Fruit fly (Drosophila melanogaster) whole organism, embryonic: ENCODE data around the gene CG46464.

ENCODE experiments used
- Ada2b ChIP-seq: fragments of 200-800 bp; sonication (Bioruptor generic); IDR thresholded peaks from 2 replicates; pipeline ENCODE4 v1.3.6; 2022; ENCODE audit warnings: missing biosample characterization, missing genetic modification characterization
- BEAF-32 ChIP-seq: fragments of 200-800 bp; sonication (Bioruptor generic); optimal IDR thresholded peaks from 3 replicates; lab custom pipeline; 2017; ENCODE audit warnings: missing biosample characterization, missing genetic modification characterization, mild to moderate bottlenecking, moderate library complexity, missing genetic modification reagents
- CG11723 ChIP-seq: fragments of 200-800 bp; sonication (Bioruptor generic); optimal IDR thresholded peaks from 2 replicates; lab custom pipeline; 2017; ENCODE audit warnings: missing biosample characterization, mild to moderate bottlenecking, missing genetic modification characterization
- CG13296 ChIP-seq: fragments of 200-800 bp; sonication (Bioruptor generic); optimal IDR thresholded peaks from 3 replicates; lab custom pipeline; 2018; ENCODE audit warnings: missing biosample characterization, mild to moderate bottlenecking, missing genetic modification characterization
- CG13775 ChIP-seq: fragments of 200-800 bp; sonication (Bioruptor generic); optimal IDR thresholded peaks from 3 replicates; lab custom pipeline; 2017; ENCODE audit warnings: missing biosample characterization, mild to moderate bottlenecking, missing genetic modification characterization
- CG16815 ChIP-seq: fragments of 200-800 bp; sonication (Bioruptor generic); optimal IDR thresholded peaks from 3 replicates; lab custom pipeline; 2017; ENCODE audit warnings: missing biosample characterization, mild to moderate bottlenecking, missing genetic modification characterization
- CG18619 ChIP-seq: fragments of 200-800 bp; sonication (Bioruptor generic); optimal IDR thresholded peaks from 3 replicates; lab custom pipeline; 2017; ENCODE audit warnings: missing biosample characterization, mild to moderate bottlenecking, missing genetic modification characterization
- CG2120 ChIP-seq: fragments of 200-800 bp; sonication (Bioruptor generic); optimal IDR thresholded peaks from 3 replicates; lab custom pipeline; 2016; ENCODE audit warnings: missing biosample characterization, missing genetic modification characterization
- CG2875 ChIP-seq: fragments of 200-800 bp; sonication (Bioruptor generic); optimal IDR thresholded peaks from 2 replicates; lab custom pipeline; 2017; ENCODE audit warnings: missing biosample characterization, mild to moderate bottlenecking, missing genetic modification characterization, missing genetic modification reagents
- CG4328 ChIP-seq: fragments of 200-800 bp; sonication (Bioruptor generic); optimal IDR thresholded peaks from 3 replicates; lab custom pipeline; 2017; ENCODE audit warnings: missing biosample characterization, missing genetic modification reagents, missing genetic modification characterization
- CG4404 ChIP-seq: fragments of 200-800 bp; sonication (Bioruptor generic); IDR thresholded peaks from 2 replicates; pipeline ENCODE4 v1.3.6; 2022; ENCODE audit warnings: missing biosample characterization, missing genetic modification characterization
- CG4854 ChIP-seq: fragments of 200-800 bp; sonication (Bioruptor generic); optimal IDR thresholded peaks from 2 replicates; lab custom pipeline; 2016; ENCODE audit warnings: missing biosample characterization, missing genetic modification characterization, inconsistent platforms
- CG5180 ChIP-seq: fragments of 200-800 bp; sonication (Bioruptor generic); optimal IDR thresholded peaks from 3 replicates; lab custom pipeline; 2017; ENCODE audit warnings: missing biosample characterization, missing genetic modification characterization, mild to moderate bottlenecking, moderate library complexity, missing genetic modification reagents
- CG5953 ChIP-seq: fragments of 200-800 bp; sonication (Bioruptor generic); IDR thresholded peaks from 2 replicates; pipeline ENCODE4 v1.3.6; 2022; ENCODE audit warnings: missing biosample characterization, missing genetic modification characterization
- CG6175 ChIP-seq: fragments of 200-800 bp; sonication (Bioruptor generic); IDR thresholded peaks from 3 replicates; pipeline ENCODE4 v1.3.6; 2022; ENCODE audit warnings: missing biosample characterization, missing genetic modification characterization
- CG6272 ChIP-seq: fragments of 200-800 bp; sonication (Bioruptor generic); IDR thresholded peaks from 2 replicates; pipeline ENCODE4 v1.3.6; 2022; ENCODE audit warnings: missing biosample characterization, missing genetic modification characterization
- D ChIP-seq, 2 experiments: fragments of 200-800 bp in 1 of 2; fragments of >200 bp in 1 of 2; sonication (Bioruptor generic) in 1 of 2; optimal IDR thresholded peaks; 2 replicates in 1 of 2; 3 replicates in 1 of 2; lab custom pipeline; 2017; ENCODE audit warnings: mild to moderate bottlenecking in 1 of 2, missing biosample characterization in 1 of 2, missing genetic modification characterization in 1 of 2, missing genetic modification reagents in 1 of 2
- Dfd ChIP-seq, 2 experiments: fragments of >200 bp; optimal IDR thresholded peaks; 2 replicates each; lab custom pipeline; 2017; ENCODE audit warnings: missing biosample characterization in 2 of 2, missing genetic modification characterization in 2 of 2
- Doc3 ChIP-seq: fragments of 200-800 bp; sonication (Bioruptor generic); IDR thresholded peaks from 3 replicates; pipeline ENCODE4 v1.3.6; 2022; ENCODE audit warnings: missing biosample characterization, missing genetic modification characterization; ENCODE audit not compliant: partially characterized antibody
- GATAe ChIP-seq: fragments of 200-800 bp; sonication (Bioruptor generic); conservative IDR thresholded peaks from 2 replicates; pipeline ENCODE4 v1.3.6; 2022; ENCODE audit warnings: missing biosample characterization, missing genetic modification characterization
- HLHmδ ChIP-seq: fragments of 200-800 bp; sonication (Bioruptor generic); optimal IDR thresholded peaks from 2 replicates; lab custom pipeline; 2018; ENCODE audit warnings: missing biosample characterization, mild to moderate bottlenecking, missing genetic modification characterization, moderate library complexity
- HmgZ ChIP-seq: fragments of 200-800 bp; sonication (Bioruptor generic); optimal IDR thresholded peaks from 2 replicates; lab custom pipeline; 2018; ENCODE audit warnings: missing biosample characterization, mild to moderate bottlenecking, missing genetic modification characterization
- Oli ChIP-seq: fragments of 200-800 bp; sonication (Bioruptor generic); optimal IDR thresholded peaks from 2 replicates; lab custom pipeline; 2018; ENCODE audit warnings: missing biosample characterization, mild to moderate bottlenecking, missing genetic modification characterization, moderate library complexity
- PHDP ChIP-seq: fragments of 200-800 bp; sonication (Bioruptor generic); optimal IDR thresholded peaks from 3 replicates; lab custom pipeline; 2018; ENCODE audit warnings: missing biosample characterization, mild to moderate bottlenecking, missing genetic modification characterization, moderate library complexity
- Rx ChIP-seq: fragments of 200-800 bp; sonication (Bioruptor generic); IDR thresholded peaks from 2 replicates; pipeline ENCODE4 v1.3.6; 2022; ENCODE audit warnings: missing biosample characterization, missing genetic modification characterization
- Taf1 ChIP-seq: fragments of 200-800 bp; sonication (Bioruptor generic); IDR thresholded peaks from 2 replicates; pipeline ENCODE4 v1.3.6; 2022; ENCODE audit warnings: missing biosample characterization, missing genetic modification characterization
- ab ChIP-seq: fragments of 200-800 bp; sonication (Bioruptor generic); optimal IDR thresholded peaks from 2 replicates; lab custom pipeline; 2016; ENCODE audit warnings: missing biosample characterization, missing genetic modification characterization
- ac ChIP-seq: fragments of 200-800 bp; sonication (Bioruptor generic); optimal IDR thresholded peaks from 3 replicates; lab custom pipeline; 2017; ENCODE audit warnings: missing biosample characterization, mild to moderate bottlenecking, missing genetic modification characterization
- az2 ChIP-seq: fragments of 200-800 bp; sonication (Bioruptor generic); optimal IDR thresholded peaks from 3 replicates; lab custom pipeline; 2016; ENCODE audit warnings: missing biosample characterization, missing genetic modification characterization
- bcd ChIP-seq: fragments of 200-800 bp; sonication (Bioruptor generic); optimal IDR thresholded peaks from 2 replicates; lab custom pipeline; 2017; ENCODE audit warnings: missing biosample characterization, mild to moderate bottlenecking, missing genetic modification characterization
- btn ChIP-seq: fragments of 200-800 bp; sonication (Bioruptor generic); optimal IDR thresholded peaks from 2 replicates; lab custom pipeline; 2016; ENCODE audit warnings: missing biosample characterization, missing genetic modification characterization
- cad ChIP-seq: fragments of >200 bp; optimal IDR thresholded peaks from 2 replicates; lab custom pipeline; 2017; ENCODE audit warnings: missing biosample characterization, missing genetic modification characterization
- cg ChIP-seq: fragments of 200-800 bp; sonication (Bioruptor generic); optimal IDR thresholded peaks from 3 replicates; lab custom pipeline; 2019; ENCODE audit warnings: missing biosample characterization, mild to moderate bottlenecking, missing genetic modification characterization, moderate library complexity
- crp ChIP-seq, 2 experiments: fragments of 200-800 bp; sonication (Bioruptor generic); optimal IDR thresholded peaks; 2 replicates in 1 of 2; 3 replicates in 1 of 2; lab custom pipeline; 2017; ENCODE audit warnings: missing biosample characterization in 2 of 2, missing genetic modification characterization in 2 of 2, mild to moderate bottlenecking in 1 of 2, moderate library complexity in 1 of 2
- da ChIP-seq: fragments of 200-800 bp; sonication (Bioruptor generic); optimal IDR thresholded peaks from 2 replicates; lab custom pipeline; 2016; ENCODE audit warnings: missing biosample characterization, missing genetic modification characterization
- dan ChIP-seq: fragments of 200-800 bp; sonication (Bioruptor generic); IDR thresholded peaks from 2 replicates; pipeline ENCODE4 v1.3.6; 2022; ENCODE audit warnings: missing biosample characterization, missing genetic modification characterization
- dmrt99B ChIP-seq: fragments of 200-800 bp; sonication (Bioruptor generic); optimal IDR thresholded peaks from 2 replicates; lab custom pipeline; 2018; ENCODE audit warnings: missing biosample characterization, mild to moderate bottlenecking, missing genetic modification characterization, moderate library complexity
- dysf ChIP-seq: fragments of 200-800 bp; sonication (Bioruptor generic); IDR thresholded peaks from 3 replicates; pipeline ENCODE4 v1.3.6; 2022; ENCODE audit warnings: missing biosample characterization, missing genetic modification characterization
- hbn ChIP-seq: fragments of 200-800 bp; sonication (Bioruptor generic); IDR thresholded peaks from 2 replicates; pipeline ENCODE4 v1.3.6; 2022; ENCODE audit warnings: missing biosample characterization, missing genetic modification characterization; ENCODE audit not compliant: partially characterized antibody
- lov ChIP-seq, 2 experiments: fragments of 200-800 bp in 1 of 2; fragments of >200 bp in 1 of 2; sonication (Bioruptor generic) in 1 of 2; IDR thresholded peaks in 1 of 2; optimal IDR thresholded peaks in 1 of 2; 2 replicates in 1 of 2; 3 replicates in 1 of 2; pipeline versions ENCODE4 v1.3.6 to Lab custom; 2017 to 2022; ENCODE audit warnings: missing biosample characterization in 1 of 2, missing genetic modification characterization in 1 of 2
- org-1 ChIP-seq: fragments of 200-800 bp; sonication (Bioruptor generic); optimal IDR thresholded peaks from 2 replicates; lab custom pipeline; 2017; ENCODE audit warnings: missing biosample characterization, missing genetic modification characterization
- otp ChIP-seq: fragments of 200-800 bp; sonication (Bioruptor generic); IDR thresholded peaks from 3 replicates; pipeline ENCODE4, ENCODE4 v1.3.6; 2022; ENCODE audit warnings: missing biosample characterization, missing genetic modification characterization
- p53 ChIP-seq: fragments of 200-800 bp; sonication (Bioruptor generic); optimal IDR thresholded peaks from 2 replicates; lab custom pipeline; 2016; ENCODE audit warnings: missing biosample characterization, missing genetic modification characterization
- peb ChIP-seq: fragments of 200-800 bp; sonication (Bioruptor generic); IDR thresholded peaks from 2 replicates; pipeline ENCODE4 v1.3.6; 2022; ENCODE audit warnings: missing biosample characterization, missing genetic modification characterization
- row ChIP-seq: fragments of 200-800 bp; sonication (Bioruptor generic); IDR thresholded peaks from 3 replicates; pipeline ENCODE4 v1.3.6; 2022; ENCODE audit warnings: missing biosample characterization, missing genetic modification characterization
- sqz ChIP-seq: fragments of 200-800 bp; sonication (Bioruptor generic); optimal IDR thresholded peaks from 3 replicates; lab custom pipeline; 2018; ENCODE audit warnings: missing biosample characterization, mild to moderate bottlenecking, missing genetic modification characterization
- tna ChIP-seq: fragments of 200-800 bp; sonication (Bioruptor generic); IDR thresholded peaks from 2 replicates; pipeline ENCODE4 v1.3.6; 2022; ENCODE audit warnings: missing biosample characterization, missing genetic modification characterization; ENCODE audit not compliant: partially characterized antibody
- unpg ChIP-seq: fragments of 200-800 bp; sonication (Bioruptor generic); optimal IDR thresholded peaks from 3 replicates; lab custom pipeline; 2018; ENCODE audit warnings: missing biosample characterization, mild to moderate bottlenecking, missing genetic modification characterization, moderate library complexity
- wdn ChIP-seq: fragments of 200-800 bp; sonication (Bioruptor generic); IDR thresholded peaks from 2 replicates; pipeline ENCODE4 v1.3.6; 2022; ENCODE audit warnings: missing biosample characterization, missing genetic modification characterization

Gene CG46464

DNA sequence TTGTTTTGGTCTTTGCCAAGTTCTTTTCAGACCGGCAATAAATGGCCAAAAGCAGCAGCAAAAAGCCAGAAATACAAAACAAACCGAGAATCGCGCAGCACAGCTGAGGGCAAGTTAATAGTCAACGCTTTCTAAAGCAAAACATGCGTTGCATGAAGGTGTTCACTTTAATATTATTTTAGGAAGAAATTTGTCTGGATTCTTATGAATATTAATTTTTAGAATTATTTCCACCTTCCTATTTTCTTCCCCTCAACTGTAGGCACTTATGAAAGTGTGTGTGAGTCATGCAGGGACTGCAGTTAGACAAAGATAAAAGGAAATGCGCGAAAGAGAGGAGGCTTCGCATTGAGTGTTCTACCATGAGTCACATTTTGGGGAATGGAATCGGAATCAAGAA, 47.4 kb upstream of the CG46464 start (continued):
- TF ChIP-seq D (optimal IDR thresholded peaks at IDR 0.05; lab: Kevin White, UChicago) (no peak), D (GFP tag; optimal IDR thresholded peaks at IDR 0.05; lab: Kevin White, UChicago) (peak; percentile 25), cad (GFP tag; lab: Kevin White, UChicago) (no peak), da (GFP tag; lab: Kevin White, UChicago) (no peak), org-1 (GFP tag; lab: Kevin White, UChicago) (peak; percentile 5), CG6175 (GFP tag; lab: Robert Waterston, UW) (no peak), CG2875 (GFP tag; lab: Kevin White, UChicago) (peak; percentile 34), GATAe (no peak), btn (GFP tag; lab: Kevin White, UChicago) (no peak), dan (no peak), BEAF-32 (GFP tag; lab: Kevin White, UChicago) (no peak), az2 (peak; percentile 55), crp (GFP tag; optimal IDR thresholded peaks at IDR 0.05; lab: Kevin White, UChicago) (no peak), ab (GFP tag; lab: Kevin White, UChicago) (no peak), Ada2b (GFP tag; lab: Robert Waterston, UW) (peak; percentile 65), dmrt99B (tag; lab: Kevin White, UChicago) (peak; percentile 68), row (GFP tag; lab: Robert Waterston, UW) (peak; percentile 71), CG4404 (GFP tag; lab: Robert Waterston, UW) (peak; percentile 63; the same call in 1 of the 2 replicates), CG13775 (GFP tag; lab: Kevin White, UChicago) (peak; percentile 52), HLHmδ (GFP tag; lab: Kevin White, UChicago) (no peak), CG4854 (GFP tag; lab: Kevin White, UChicago) (peak; percentile 47), CG18619 (GFP tag; lab: Kevin White, UChicago) (peak; percentile 43), HmgZ (no peak), bcd (GFP tag; lab: Kevin White, UChicago) (peak; percentile 45), ac (GFP tag; lab: Kevin White, UChicago) (no peak), dysf (GFP tag; lab: Robert Waterston, UW) (peak; percentile 71), otp (GFP tag; lab: Robert Waterston, UW) (peak; percentile 69; the same call in 2 of the 3 replicates), Taf1 (no peak), CG2120 (peak; percentile 46), Oli (tag; lab: Kevin White, UChicago) (peak; percentile 67), CG13296 (GFP tag; lab: Kevin White, UChicago) (no peak), CG16815 (GFP tag; lab: Kevin White, UChicago) (peak; percentile 51), CG4328 (GFP tag; lab: Kevin White, UChicago) (no peak), hbn (GFP tag; lab: Robert Waterston, UW) (no peak), peb (GFP tag; lab: Robert Waterston, UW) (no peak; the same call in 1 of the 2 replicates), CG11723 (no peak), Doc3 (GFP tag; lab: Robert Waterston, UW) (no peak), cg (no peak), sqz (GFP tag; lab: Kevin White, UChicago) (no peak), p53 (no peak), wdn (GFP tag; lab: Robert Waterston, UW) (0 out of 2 replicates have a peak, but pooled peaks have one; percentile 41), unpg (GFP tag; lab: Kevin White, UChicago) (peak; percentile 71), CG6272 (GFP tag; lab: Robert Waterston, UW) (no peak), PHDP (tag; lab: Kevin White, UChicago) (peak; percentile 52), CG5180 (GFP tag; lab: Kevin White, UChicago) (no peak), lov (optimal IDR thresholded peaks at IDR 0.05; lab: Kevin White, UChicago) (no peak), lov (GFP tag; IDR thresholded peaks at IDR 0.05; lab: Robert Waterston, UW) (0 out of 3 replicates have a peak, but pooled peaks have one; percentile 39), Dfd (GFP tag; optimal IDR thresholded peaks at IDR 0.05; lab: Kevin White, UChicago) (no peak), Rx (GFP tag; lab: Robert Waterston, UW) (peak; percentile 58; the same call in 1 of the 2 replicates), tna (GFP tag; lab: Robert Waterston, UW) (no peak), CG5953 (GFP tag; lab: Robert Waterston, UW) (peak; percentile 20; the same call in 1 of the 2 replicates)
